Fruit fly (Drosophila melanogaster): Measurements from ENCODE around the gene CG12539.

The CG12539 gene

DNA sequence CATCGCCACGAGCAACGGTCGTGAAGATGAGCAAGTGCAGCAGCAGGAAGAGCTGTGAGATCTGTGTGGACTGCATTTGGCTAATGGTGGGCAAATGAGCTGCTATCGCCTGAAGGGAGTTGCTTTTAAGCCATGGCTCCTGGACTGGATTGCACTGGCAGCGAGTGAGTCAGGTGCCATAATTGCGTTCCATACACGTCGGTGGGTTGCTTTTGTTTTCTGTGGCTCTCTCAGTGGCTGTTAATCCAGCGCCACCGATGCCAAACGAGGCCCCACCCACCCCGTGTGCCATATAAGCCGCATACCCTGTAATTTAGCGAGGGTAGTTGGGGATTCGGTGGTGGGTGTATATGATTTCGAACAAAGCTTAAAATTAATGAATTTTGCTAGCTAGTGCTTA, at the start of gene CG12539:
Gene CG12539 (minus strand): TSS at position 101 of the 400 bp plus-strand sequence.
- no peak for TF ChIP-seq CTCF (optimal IDR thresholded peaks at IDR 0.05)
- TF ChIP-seq CG8478 (optimal IDR thresholded peaks at IDR 0.05), result no peak

DNA sequence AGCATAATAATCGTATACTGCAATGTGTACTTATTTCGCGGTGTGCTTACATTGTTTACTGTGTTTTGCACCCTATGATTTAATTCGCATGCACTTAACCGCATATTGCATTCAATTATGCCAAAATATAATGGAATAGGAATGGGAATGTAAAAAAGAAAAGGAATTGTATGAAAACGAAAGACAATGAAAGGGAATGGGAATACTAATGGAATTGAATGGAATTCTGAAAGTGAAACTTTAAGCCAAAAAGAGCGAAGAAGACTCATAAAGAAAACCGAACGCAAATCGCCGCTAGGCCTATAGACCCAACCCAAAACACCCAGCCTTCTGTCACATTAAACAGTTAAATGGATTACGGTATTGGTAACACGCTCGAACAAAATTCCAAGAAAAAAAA, 49.3 kb upstream of the CG12539 start:
- no peak for TF ChIP-seq CTCF (optimal IDR thresholded peaks at IDR 0.05)
- TF ChIP-seq CG8478 (optimal IDR thresholded peaks at IDR 0.05), result no peak

- TF ChIP-seq CG8478 (optimal IDR thresholded peaks at IDR 0.05) (no peak), CTCF (optimal IDR thresholded peaks at IDR 0.05) (no peak)
Measured at dm6 chrX:14892303-14892702, 47.7 kb upstream of the CG12539 start.

DNA sequence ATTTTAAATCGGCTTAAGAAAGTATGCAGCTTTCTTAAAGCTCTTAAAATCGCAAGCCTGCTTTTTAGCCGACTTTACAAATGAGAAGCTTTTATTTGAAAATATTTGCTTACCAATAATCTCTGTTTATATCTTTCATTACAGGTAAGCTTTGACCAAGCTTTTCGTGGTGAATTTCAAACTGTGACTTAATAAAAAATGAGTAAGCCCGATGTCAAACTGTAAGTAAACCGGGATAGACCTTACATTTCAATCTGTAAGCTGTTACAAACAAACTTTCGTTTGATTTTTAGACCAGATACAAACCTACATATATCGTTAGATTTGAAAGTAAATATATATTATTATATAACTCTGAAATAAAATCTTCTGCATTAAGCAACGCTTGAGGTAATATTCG, 41.0 kb upstream of the CG12539 start:
- no peak for TF ChIP-seq CTCF (optimal IDR thresholded peaks at IDR 0.05)
- no peak for TF ChIP-seq CG8478 (optimal IDR thresholded peaks at IDR 0.05)

DNA sequence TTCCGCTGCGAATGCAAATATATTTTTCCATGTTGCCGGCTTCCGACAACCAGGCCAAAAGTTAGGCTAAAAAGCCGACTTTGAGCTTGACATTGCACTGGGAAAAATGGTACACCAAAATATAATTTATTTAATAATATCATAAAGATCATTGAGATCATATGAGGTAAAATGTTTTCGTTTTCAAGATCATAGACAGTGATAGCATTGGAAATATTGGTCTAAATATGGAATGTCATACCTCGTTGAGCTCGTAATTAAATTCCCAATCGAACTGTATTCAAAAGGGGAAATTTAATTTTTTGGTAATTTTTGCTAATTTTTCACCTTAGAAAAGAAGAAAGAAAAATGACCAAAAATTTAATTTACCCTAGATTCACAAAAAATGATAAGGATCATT, 39.4 kb upstream of the CG12539 start:
- TF ChIP-seq CTCF (optimal IDR thresholded peaks at IDR 0.05), result no peak

DNA sequence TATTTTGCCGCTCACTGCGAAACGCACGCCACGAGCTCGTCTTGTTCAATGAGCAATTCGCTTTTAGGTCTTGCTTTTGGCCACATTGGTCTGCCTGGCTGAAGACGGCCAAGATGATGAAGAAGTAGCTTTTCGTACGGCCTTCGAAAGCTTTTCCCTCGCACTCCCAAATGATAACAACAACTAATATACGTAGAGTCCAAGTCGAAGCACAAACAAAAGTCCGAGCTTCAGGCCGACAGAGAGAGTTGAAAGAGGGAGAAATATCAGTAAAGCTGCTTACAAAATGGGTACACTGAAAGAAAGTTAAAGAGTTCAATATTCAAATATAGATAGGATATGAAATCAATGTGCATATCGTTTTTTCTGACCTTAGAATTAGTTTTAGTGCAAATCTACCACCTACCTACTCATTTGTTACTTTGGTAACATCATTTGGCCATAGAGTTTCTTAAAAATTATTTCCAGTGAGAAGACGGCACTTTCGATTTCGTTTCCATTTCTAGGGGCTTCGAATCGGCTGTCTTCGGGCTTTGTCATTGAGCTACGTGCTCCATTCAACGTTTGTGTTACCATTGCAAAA, 38.1 kb upstream of the CG12539 start, which contains the start of the genes CG45064 and CG45065:
Gene CG45064 (minus strand): TSS at position 51 of the 583 bp plus-strand sequence.
Gene CG45065 (minus strand): TSS at position 51 of the 583 bp plus-strand sequence.
- TF ChIP-seq CG8478 (optimal IDR thresholded peaks at IDR 0.05) (no peak), CTCF (optimal IDR thresholded peaks at IDR 0.05) (no peak)

DNA sequence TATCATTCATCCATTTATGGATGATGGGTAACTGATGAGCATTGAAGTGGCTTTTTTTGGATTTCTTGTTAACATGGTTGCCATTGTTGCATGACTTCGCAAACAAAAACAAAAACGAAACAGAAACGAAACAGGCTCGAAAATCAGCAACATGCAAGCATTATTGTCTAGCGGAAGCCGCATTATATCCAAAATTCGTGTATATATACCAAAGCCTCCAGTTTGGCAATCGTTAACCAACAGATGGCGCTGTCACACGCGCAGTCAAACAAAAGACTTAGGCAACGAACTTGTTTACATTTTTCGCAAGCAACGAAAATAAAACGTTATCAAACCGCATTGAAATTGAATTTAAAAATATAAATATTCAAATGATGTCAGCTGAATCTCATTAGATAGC, 34.4 kb upstream of the CG12539 start:
- TF ChIP-seq CG8478 (optimal IDR thresholded peaks at IDR 0.05), result no peak
- TF ChIP-seq CTCF (optimal IDR thresholded peaks at IDR 0.05), result peak; percentile 61 to 71

DNA sequence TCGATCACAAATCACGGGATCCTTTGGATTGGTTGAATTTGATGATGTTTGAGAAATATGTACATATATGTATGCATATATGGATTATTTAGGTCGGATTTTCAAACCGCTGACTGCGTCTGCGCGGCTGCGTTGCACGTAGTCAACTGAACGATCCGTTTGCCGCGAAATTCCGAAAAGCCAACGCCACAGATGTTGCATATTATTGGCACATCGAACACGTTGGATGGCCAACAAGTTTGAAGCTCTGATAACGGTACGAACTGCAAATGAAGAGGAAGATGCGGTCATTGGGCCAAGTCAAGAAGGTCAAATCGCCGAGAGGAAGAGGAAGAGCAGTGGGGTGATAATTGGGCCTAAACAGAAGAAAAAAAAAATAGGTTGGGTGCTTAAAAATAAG, 26.5 kb upstream of the CG12539 start, which contains the start of gene CG9518:
Gene CG9518 (minus strand): TSS at position 154 of the 400 bp plus-strand sequence.
- no peak for TF ChIP-seq CTCF (optimal IDR thresholded peaks at IDR 0.05)
- TF ChIP-seq CG8478 (optimal IDR thresholded peaks at IDR 0.05), result no peak

DNA sequence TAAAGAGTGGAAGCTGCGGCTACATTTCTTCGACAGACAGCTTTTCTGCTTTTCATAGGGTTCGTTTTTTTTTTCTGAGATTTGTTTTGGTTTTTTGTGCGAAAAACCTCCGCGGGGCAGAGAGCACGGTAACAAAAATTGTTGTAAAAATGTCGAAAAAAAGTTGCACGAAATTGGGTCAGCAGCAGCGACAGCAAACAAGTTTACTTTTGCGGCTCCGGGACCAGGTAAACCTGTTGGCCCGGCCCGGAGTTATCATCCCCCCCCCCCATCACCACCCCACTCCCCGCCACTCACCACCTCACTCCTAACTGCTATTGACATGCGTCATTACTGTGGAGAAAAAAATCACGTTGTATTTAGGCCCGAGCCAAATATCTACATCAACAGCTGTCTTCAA, 23.9 kb upstream of the CG12539 start:
- TF ChIP-seq CTCF (optimal IDR thresholded peaks at IDR 0.05) (no peak), CG8478 (optimal IDR thresholded peaks at IDR 0.05) (no peak)

DNA sequence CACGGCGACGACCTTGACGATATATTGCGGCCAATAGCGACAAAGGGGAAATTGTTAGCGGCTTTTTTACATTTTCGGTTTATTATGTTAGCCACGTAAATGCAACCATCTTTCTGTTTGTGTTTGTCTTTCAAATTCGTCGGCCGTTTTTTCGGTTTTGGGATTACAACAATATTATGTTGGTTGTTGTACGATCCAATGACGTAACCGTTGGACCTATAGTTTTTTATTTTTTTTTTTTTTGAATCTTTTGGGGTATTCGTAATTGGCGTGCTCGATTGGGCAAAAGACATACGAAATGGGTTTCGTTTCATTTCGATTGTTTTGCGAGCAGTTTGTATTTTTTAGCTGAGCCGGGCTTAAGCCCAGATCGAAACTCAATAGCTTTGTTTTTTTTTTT, 22.4 kb upstream of the CG12539 start:
- TF ChIP-seq CG8478 (optimal IDR thresholded peaks at IDR 0.05) (no peak), CTCF (optimal IDR thresholded peaks at IDR 0.05) (no peak)

- no peak for TF ChIP-seq CG8478 (optimal IDR thresholded peaks at IDR 0.05)
- no peak for TF ChIP-seq CTCF (optimal IDR thresholded peaks at IDR 0.05)
Measured at dm6 chrX:14862494-14862893, 17.9 kb upstream of the CG12539 start.

DNA sequence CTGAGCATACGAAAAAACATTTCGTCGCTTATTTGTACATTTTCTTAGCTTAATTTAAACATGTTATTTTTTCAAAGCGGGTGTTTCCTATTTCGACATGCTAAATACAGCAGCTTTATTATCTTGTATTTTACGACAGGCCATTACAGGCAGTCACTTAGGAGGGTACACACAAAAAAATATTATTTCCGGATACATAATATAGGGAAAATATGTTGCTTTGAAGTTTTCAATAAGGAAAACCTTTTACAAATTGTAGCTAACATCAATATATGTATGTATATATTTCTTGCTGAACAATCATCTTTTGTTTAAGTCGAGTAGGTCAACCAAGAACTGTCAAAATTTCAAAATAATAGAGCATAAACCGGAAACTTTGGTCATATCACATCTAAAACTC, 14.4 kb upstream of the CG12539 start, which contains the start of gene CG46399:
Gene CG46399 (plus strand): TSS at position 301 of the 400 bp plus-strand sequence.
- TF ChIP-seq CG8478 (optimal IDR thresholded peaks at IDR 0.05), result no peak
- no peak for TF ChIP-seq CTCF (optimal IDR thresholded peaks at IDR 0.05)

DNA sequence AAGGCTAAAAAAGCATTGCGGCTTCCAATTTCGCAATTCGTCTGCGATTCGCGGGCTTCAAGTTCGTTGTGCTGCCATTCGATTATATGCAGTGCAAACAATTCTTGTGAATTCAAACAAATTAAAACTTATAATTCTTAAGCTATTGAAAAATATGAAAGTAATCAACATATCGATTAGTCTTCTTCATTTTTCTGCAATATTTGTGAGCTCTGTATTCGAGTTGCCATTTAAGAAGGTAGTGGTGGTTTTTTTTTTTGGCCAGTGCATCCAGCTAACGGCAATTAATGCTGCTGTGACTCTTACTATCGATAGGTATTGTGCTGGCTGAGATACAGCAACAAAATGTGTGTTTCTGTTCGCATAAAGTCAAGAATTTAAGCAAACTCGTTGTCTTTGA, 13.3 kb upstream of the CG12539 start:
- TF ChIP-seq CTCF (optimal IDR thresholded peaks at IDR 0.05), result no peak
- no peak for TF ChIP-seq CG8478 (optimal IDR thresholded peaks at IDR 0.05)

dm6 chrX:14856261-14856660, 11.7 kb upstream of the CG12539 start, which contains the start of gene CG9519:
Gene CG9519 (minus strand): TSS chrX:14856361.
- TF ChIP-seq CG8478 (optimal IDR thresholded peaks at IDR 0.05), result no peak
- no peak for TF ChIP-seq CTCF (optimal IDR thresholded peaks at IDR 0.05)

DNA sequence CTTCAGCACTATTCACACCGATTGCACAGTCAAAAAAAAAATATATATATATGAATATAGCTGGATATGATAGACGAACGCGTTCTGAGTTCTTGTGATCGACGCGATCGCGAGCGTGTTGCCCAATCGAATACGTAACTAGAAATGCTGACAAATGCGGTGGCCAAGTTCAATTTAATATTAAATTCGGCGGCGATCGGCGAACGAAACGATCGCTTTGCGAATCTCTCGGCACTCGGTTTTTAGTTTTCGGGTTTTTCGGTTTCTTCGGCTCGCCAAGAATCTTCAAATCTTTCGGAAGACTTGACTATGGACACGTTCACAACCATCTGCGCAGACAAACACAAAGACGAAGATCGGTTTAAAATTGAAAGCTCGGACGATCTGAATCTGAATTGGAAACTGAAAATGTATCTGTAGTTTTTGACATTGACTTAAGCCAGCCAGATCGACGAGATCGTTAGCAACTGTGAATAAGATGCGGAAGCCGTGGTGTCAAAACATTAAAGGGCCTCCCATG, 8.7 kb upstream of the CG12539 start, which contains the start of gene CG9521:
Gene CG9521 (minus strand): TSS at position 117 of the 520 bp plus-strand sequence.
- TF ChIP-seq CTCF (optimal IDR thresholded peaks at IDR 0.05) (no peak), CG8478 (optimal IDR thresholded peaks at IDR 0.05) (no peak)

DNA sequence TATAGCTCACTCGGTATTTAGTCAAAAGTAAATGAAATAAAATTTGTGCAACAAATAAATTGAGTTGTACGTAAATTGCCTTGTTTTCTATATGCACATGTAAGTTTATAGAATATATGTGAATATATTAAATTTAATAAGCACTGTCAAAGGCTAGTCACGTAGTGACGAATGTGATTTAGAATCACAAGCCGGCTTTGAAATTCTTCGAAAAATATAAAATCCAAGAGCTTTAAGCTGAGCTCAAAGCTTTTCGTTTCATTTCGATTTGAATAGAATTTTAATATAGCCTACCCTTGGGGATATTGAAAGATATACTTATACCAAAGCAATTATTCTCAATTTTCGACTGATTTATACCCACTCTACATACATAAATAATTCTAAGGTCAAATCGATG, 5.5 kb upstream of the CG12539 start:
- TF ChIP-seq CTCF (optimal IDR thresholded peaks at IDR 0.05) (no peak), CG8478 (optimal IDR thresholded peaks at IDR 0.05) (no peak)
